Fruit fly (Drosophila melanogaster): ENCODE data around the gene CG33080.
A peak's percentile ranks its signal among the peaks of the same experiment; 100 is the strongest.

The CG33080 gene

dm6 chrX:5735268-5735941 is 17.8 kb upstream of the CG33080 start (continued):
- peak; percentile 24 for TF ChIP-seq CG7786 (GFP tag; optimal IDR thresholded peaks at IDR 0.05)
- peak; percentile 86 for TF ChIP-seq CG12769 (tag; optimal IDR thresholded peaks at IDR 0.05)
- peak; percentile 78 for TF ChIP-seq H2.0 (GFP tag; IDR thresholded peaks at IDR 0.05)
- peak; percentile 76; the same call in 2 of the 3 replicates for TF ChIP-seq ken (GFP tag; IDR thresholded peaks at IDR 0.05)
- no peak for TF ChIP-seq CG8478 (optimal IDR thresholded peaks at IDR 0.05)
- TF ChIP-seq CG33557 (GFP tag; optimal IDR thresholded peaks at IDR 0.05): peak; percentile 32
- peak; percentile 77 for TF ChIP-seq ara (GFP tag; IDR thresholded peaks at IDR 0.05)
- peak; percentile 52; the same call in 2 of the 4 replicates for TF ChIP-seq Gug (GFP tag; IDR thresholded peaks at IDR 0.05)
- peak; percentile 84 for TF ChIP-seq CG13424 (tag; optimal IDR thresholded peaks at IDR 0.05)
- no peak for TF ChIP-seq Trl (optimal IDR thresholded peaks at IDR 0.05)
- TF ChIP-seq Trl (GFP tag; optimal IDR thresholded peaks at IDR 0.05): peak; percentile 49
- no peak for TF ChIP-seq abd-A (tag; optimal IDR thresholded peaks at IDR 0.05)
- peak; percentile 48; the same call in 1 of the 2 replicates for TF ChIP-seq CG1024 (GFP tag; IDR thresholded peaks at IDR 0.05)
- peak; percentile 76 for TF ChIP-seq esg (GFP tag; conservative IDR thresholded peaks at IDR 0.05)
- TF ChIP-seq CG16779 (GFP tag; IDR thresholded peaks at IDR 0.05): peak; percentile 69; the same call in 1 of the 2 replicates
- peak; percentile 35 for TF ChIP-seq CG5180 (GFP tag; optimal IDR thresholded peaks at IDR 0.05)
- peak; percentile 3 for TF ChIP-seq HHEX (GFP tag; optimal IDR thresholded peaks at IDR 0.05)
- TF ChIP-seq sc (optimal IDR thresholded peaks at IDR 0.05): no peak
- no peak for TF ChIP-seq sc (GFP tag; optimal IDR thresholded peaks at IDR 0.05)
- 0 out of 2 replicates have a peak, but pooled peaks have one; percentile 19 for TF ChIP-seq cas (GFP tag; IDR thresholded peaks at IDR 0.05)
- no peak for TF ChIP-seq CG15073 (GFP tag; optimal IDR thresholded peaks at IDR 0.05)
- TF ChIP-seq pnt (GFP tag; optimal IDR thresholded peaks at IDR 0.05): peak; percentile 38
- peak; percentile 56 for TF ChIP-seq CG10979 (tag; optimal IDR thresholded peaks at IDR 0.05)
- no peak for TF ChIP-seq Sin3A (optimal IDR thresholded peaks at IDR 0.05)
- peak; percentile 74 for TF ChIP-seq CG11695 (GFP tag; IDR thresholded peaks at IDR 0.05)
- TF ChIP-seq Hsf (GFP tag; optimal IDR thresholded peaks at IDR 0.05): peak; percentile 79
- peak; percentile 22 to 84 for TF ChIP-seq Hr51 (GFP tag; optimal IDR thresholded peaks at IDR 0.05)
- no peak for TF ChIP-seq D19B (GFP tag; optimal IDR thresholded peaks at IDR 0.05)
- peak; percentile 86 for TF ChIP-seq CG15269 (tag; optimal IDR thresholded peaks at IDR 0.05)
- peak; percentile 83 for TF ChIP-seq CG6689 (GFP tag; IDR thresholded peaks at IDR 0.05)
- no peak for TF ChIP-seq cad (GFP tag; optimal IDR thresholded peaks at IDR 0.05)
- TF ChIP-seq chinmo (GFP tag; IDR thresholded peaks at IDR 0.05; ENCODE audit: partially characterized antibody): no peak
- TF ChIP-seq ftz-f1 (GFP tag; optimal IDR thresholded peaks at IDR 0.05): no peak
- peak; percentile 55 for TF ChIP-seq Hmx (GFP tag; optimal IDR thresholded peaks at IDR 0.05)
- 0 out of 2 replicates have a peak, but pooled peaks have one; percentile 32 for TF ChIP-seq Adf1 (GFP tag; IDR thresholded peaks at IDR 0.05)
- no peak for TF ChIP-seq Spps (tag; optimal IDR thresholded peaks at IDR 0.05)
- TF ChIP-seq wor (GFP tag; IDR thresholded peaks at IDR 0.05): no peak
- TF ChIP-seq MBD-R2 (GFP tag; IDR thresholded peaks at IDR 0.05): peak; percentile 47; the same call in 1 of the 2 replicates
- TF ChIP-seq CG7928 (GFP tag; optimal IDR thresholded peaks at IDR 0.05): no peak
- peak; percentile 76 for TF ChIP-seq gcm (GFP tag; optimal IDR thresholded peaks at IDR 0.05)
- TF ChIP-seq hth (optimal IDR thresholded peaks at IDR 0.05): no peak
- TF ChIP-seq CG43689 (GFP tag; IDR thresholded peaks at IDR 0.05): 0 out of 2 replicates have a peak, but pooled peaks have one; percentile 14
- TF ChIP-seq CG2202 (tag; optimal IDR thresholded peaks at IDR 0.05): peak; percentile 30
- no peak for TF ChIP-seq Doc3 (GFP tag; IDR thresholded peaks at IDR 0.05; ENCODE audit: partially characterized antibody)
- peak; percentile 62 for TF ChIP-seq NC2β (GFP tag; optimal IDR thresholded peaks at IDR 0.05)
- no peak for TF ChIP-seq CG7963 (GFP tag; IDR thresholded peaks at IDR 0.05; ENCODE audit: partially characterized antibody)
- peak; percentile 50 for TF ChIP-seq odd (GFP tag; optimal IDR thresholded peaks at IDR 0.05)
- TF ChIP-seq CG6272 (GFP tag; IDR thresholded peaks at IDR 0.05): peak; percentile 60
- peak; percentile 75 for TF ChIP-seq sisA (GFP tag; IDR thresholded peaks at IDR 0.05)
- TF ChIP-seq disco-r (GFP tag; optimal IDR thresholded peaks at IDR 0.05): no peak
- TF ChIP-seq PHDP (tag; optimal IDR thresholded peaks at IDR 0.05): peak; percentile 83

Data from whole organism, embryonic.